Worm (Caenorhabditis elegans) whole organism, late embryonic: ENCODE data around the gene C46C2.5.
A peak's percentile ranks its signal among the peaks of the same experiment; 100 is the strongest.

Experiments used
- C38D4.7 ChIP-seq: fragments of 200-800 bp; sonication (Bioruptor generic); optimal IDR thresholded peaks from 2 replicates; lab custom pipeline; 2018; ENCODE audit warnings: mild to moderate bottlenecking, missing genetic modification characterization, moderate library complexity, missing compliant biosample characterization
- K02D7.2 ChIP-seq: sonication (generic microtip); optimal IDR thresholded peaks from 2 replicates; lab custom pipeline; 2017; ENCODE audit warnings: mild to moderate bottlenecking, missing genetic modification characterization, missing compliant biosample characterization
- K09A11.1 ChIP-seq: sonication (generic microtip); optimal IDR thresholded peaks from 2 replicates; lab custom pipeline; 2017; ENCODE audit warnings: antibody characterized with exemption, mild to moderate bottlenecking, missing genetic modification characterization, missing compliant biosample characterization; ENCODE audit not compliant: insufficient read depth
- T23F11.4 ChIP-seq: fragments of 200-800 bp; sonication (Bioruptor generic); optimal IDR thresholded peaks from 2 replicates; lab custom pipeline; 2018; ENCODE audit warnings: mild to moderate bottlenecking, missing genetic modification characterization, missing compliant biosample characterization
- ahr-1 ChIP-seq: sonication (generic microtip); optimal IDR thresholded peaks from 2 replicates; lab custom pipeline; 2016; ENCODE audit warnings: missing genetic modification characterization, missing compliant biosample characterization
- ama-1 ChIP-seq: fragments of 150-350 bp; optimal IDR thresholded peaks from 2 replicates; lab custom pipeline; 2014
- ceh-14 ChIP-seq: sonication (generic microtip); optimal IDR thresholded peaks from 2 replicates; lab custom pipeline; 2016; ENCODE audit warnings: missing genotype, missing genetic modification characterization, missing compliant biosample characterization
- ceh-19 ChIP-seq: fragments of 200-800 bp; sonication (Bioruptor generic); optimal IDR thresholded peaks from 2 replicates; lab custom pipeline; 2018; ENCODE audit warnings: mild to moderate bottlenecking, missing genetic modification characterization, missing compliant biosample characterization
- ceh-22 ChIP-seq: sonication (generic microtip); optimal IDR thresholded peaks from 2 replicates; lab custom pipeline; 2017; ENCODE audit warnings: missing biosample characterization, missing genetic modification characterization
- ceh-31 ChIP-seq: sonication (generic microtip); optimal IDR thresholded peaks from 2 replicates; lab custom pipeline; 2016; ENCODE audit warnings: missing genetic modification characterization, missing compliant biosample characterization
- ceh-45 ChIP-seq: fragments of 200-800 bp; sonication (Bioruptor generic); IDR thresholded peaks from 2 replicates; pipeline ENCODE4 v1.3.6; 2022; ENCODE audit warnings: missing genetic modification reagents, missing genetic modification characterization, missing compliant biosample characterization
- ceh-48 ChIP-seq: sonication (generic microtip); optimal IDR thresholded peaks from 2 replicates; lab custom pipeline; 2016; ENCODE audit warnings: missing genetic modification characterization, inconsistent platforms, missing compliant biosample characterization
- ceh-9 ChIP-seq: sonication (generic microtip); optimal IDR thresholded peaks from 2 replicates; lab custom pipeline; 2016; ENCODE audit warnings: mild to moderate bottlenecking, missing genetic modification characterization, inconsistent platforms, missing compliant biosample characterization
- che-1 ChIP-seq: sonication (generic microtip); optimal IDR thresholded peaks from 2 replicates; lab custom pipeline; 2016; ENCODE audit warnings: mild to moderate bottlenecking, missing genetic modification characterization, missing compliant biosample characterization
- dmd-4 ChIP-seq: sonication (generic microtip); optimal IDR thresholded peaks from 2 replicates; lab custom pipeline; 2016; ENCODE audit warnings: borderline replicate concordance, missing genetic modification characterization, missing compliant biosample characterization
- dve-1 ChIP-seq: sonication (generic microtip); optimal IDR thresholded peaks from 2 replicates; lab custom pipeline; 2017; ENCODE audit warnings: antibody characterized with exemption, mild to moderate bottlenecking, missing genetic modification characterization, missing compliant biosample characterization
- elt-2 ChIP-seq: sonication (generic microtip); optimal IDR thresholded peaks from 2 replicates; lab custom pipeline; 2016; ENCODE audit warnings: missing genetic modification reagents, missing genetic modification characterization, missing compliant biosample characterization
- elt-4 ChIP-seq: sonication (generic microtip); optimal IDR thresholded peaks from 2 replicates; lab custom pipeline; 2016; ENCODE audit warnings: missing genetic modification characterization, missing compliant biosample characterization
- ets-4 ChIP-seq: sonication (generic microtip); optimal IDR thresholded peaks from 2 replicates; lab custom pipeline; 2016; ENCODE audit warnings: missing genetic modification characterization, missing compliant biosample characterization
- eyg-1 ChIP-seq: sonication (generic microtip); optimal IDR thresholded peaks from 2 replicates; lab custom pipeline; 2016; ENCODE audit warnings: missing genotype, missing genetic modification characterization, missing compliant biosample characterization
- fkh-10 ChIP-seq: fragments of 150-350 bp; optimal IDR thresholded peaks from 2 replicates; lab custom pipeline; 2014; ENCODE audit warnings: missing biosample characterization, missing genetic modification reagents, missing genetic modification characterization
- fkh-6 ChIP-seq: sonication (generic microtip); optimal IDR thresholded peaks from 2 replicates; lab custom pipeline; 2016; ENCODE audit warnings: missing genetic modification characterization, missing compliant biosample characterization
- hlh-13 ChIP-seq: fragments of 200-800 bp; sonication (Bioruptor generic); optimal IDR thresholded peaks from 2 replicates; lab custom pipeline; 2018; ENCODE audit warnings: mild to moderate bottlenecking, missing genetic modification characterization, missing compliant biosample characterization
- hlh-15 ChIP-seq: sonication (generic microtip); optimal IDR thresholded peaks from 2 replicates; lab custom pipeline; 2016; ENCODE audit warnings: missing genetic modification characterization, missing compliant biosample characterization
- hlh-30 ChIP-seq: sonication (generic microtip); optimal IDR thresholded peaks from 2 replicates; lab custom pipeline; 2017; ENCODE audit warnings: antibody characterized with exemption, missing genetic modification characterization, missing compliant biosample characterization; ENCODE audit not compliant: insufficient read depth
- lim-6 ChIP-seq: sonication (generic microtip); optimal IDR thresholded peaks from 2 replicates; lab custom pipeline; 2016; ENCODE audit warnings: missing genetic modification characterization, missing compliant biosample characterization
- mec-3 ChIP-seq: sonication (generic microtip); optimal IDR thresholded peaks from 2 replicates; lab custom pipeline; 2016; ENCODE audit warnings: borderline replicate concordance, missing genetic modification characterization, missing compliant biosample characterization
- nfya-1 ChIP-seq: sonication (generic microtip); optimal IDR thresholded peaks from 2 replicates; lab custom pipeline; 2017; ENCODE audit warnings: missing genetic modification characterization, mild to moderate bottlenecking, missing compliant biosample characterization, antibody characterized with exemption, moderate library complexity
- nhr-11 ChIP-seq: fragments of 150-350 bp; optimal IDR thresholded peaks from 2 replicates; lab custom pipeline; 2014; ENCODE audit warnings: missing biosample characterization, missing genetic modification characterization
- nhr-232 ChIP-seq: sonication (generic microtip); optimal IDR thresholded peaks from 2 replicates; lab custom pipeline; 2016; ENCODE audit warnings: missing genetic modification characterization, missing compliant biosample characterization
- npax-4 ChIP-seq: sonication (generic microtip); optimal IDR thresholded peaks from 2 replicates; lab custom pipeline; 2016; ENCODE audit warnings: missing genetic modification characterization, missing compliant biosample characterization
- pag-3 ChIP-seq: sonication (generic microtip); optimal IDR thresholded peaks from 2 replicates; lab custom pipeline; 2016; ENCODE audit warnings: missing compliant biosample characterization, missing genetic modification characterization, borderline replicate concordance
- pat-9 ChIP-seq: fragments of 200-800 bp; sonication (Bioruptor generic); optimal IDR thresholded peaks from 2 replicates; lab custom pipeline; 2018; ENCODE audit warnings: mild to moderate bottlenecking, missing genetic modification characterization, moderate library complexity, missing compliant biosample characterization
- pax-1 ChIP-seq: fragments of 150-350 bp; optimal IDR thresholded peaks from 2 replicates; lab custom pipeline; 2014; ENCODE audit warnings: missing biosample characterization, missing genetic modification characterization
- pha-2 ChIP-seq: sonication (generic microtip); optimal IDR thresholded peaks from 2 replicates; lab custom pipeline; 2017; ENCODE audit warnings: mild to moderate bottlenecking, missing genetic modification characterization, missing compliant biosample characterization
- pha-4 ChIP-seq: fragments of 150-350 bp; optimal IDR thresholded peaks from 2 replicates; lab custom pipeline; 2018; ENCODE audit warnings: missing biosample characterization, missing genetic modification reagents, missing genetic modification characterization
- pqm-1 ChIP-seq: sonication (generic microtip); optimal IDR thresholded peaks from 2 replicates; lab custom pipeline; 2016; ENCODE audit warnings: missing genetic modification characterization, missing compliant biosample characterization
- pros-1 ChIP-seq: fragments of 150-350 bp; optimal IDR thresholded peaks from 2 replicates; lab custom pipeline; 2014; ENCODE audit warnings: missing biosample characterization, missing genetic modification reagents, missing genetic modification characterization
- sdc-2 ChIP-seq: sonication (generic microtip); optimal IDR thresholded peaks from 2 replicates; lab custom pipeline; 2016; ENCODE audit warnings: missing genotype, missing genetic modification characterization, missing compliant biosample characterization
- sox-4 ChIP-seq: sonication (generic microtip); optimal IDR thresholded peaks from 2 replicates; lab custom pipeline; 2017; ENCODE audit warnings: mild to moderate bottlenecking, missing genetic modification characterization, inconsistent platforms, missing compliant biosample characterization
- tbx-2 ChIP-seq: sonication (generic microtip); optimal IDR thresholded peaks from 2 replicates; lab custom pipeline; 2016; ENCODE audit warnings: missing genetic modification characterization, missing compliant biosample characterization
- tbx-7 ChIP-seq: sonication (generic microtip); optimal IDR thresholded peaks from 2 replicates; lab custom pipeline; 2016; ENCODE audit warnings: missing genotype, missing genetic modification characterization, missing compliant biosample characterization
- ttx-3 ChIP-seq: sonication (generic microtip); optimal IDR thresholded peaks from 2 replicates; lab custom pipeline; 2016; ENCODE audit warnings: missing genetic modification reagents, missing genetic modification characterization, missing compliant biosample characterization
- unc-55 ChIP-seq: sonication (generic microtip); optimal IDR thresholded peaks from 2 replicates; lab custom pipeline; 2017; ENCODE audit warnings: missing biosample characterization, missing genetic modification reagents, missing genetic modification characterization
- unc-86 ChIP-seq: sonication (generic microtip); optimal IDR thresholded peaks from 2 replicates; lab custom pipeline; 2016; ENCODE audit warnings: missing genetic modification characterization, missing compliant biosample characterization
- zip-5 ChIP-seq: sonication (generic microtip); optimal IDR thresholded peaks from 2 replicates; lab custom pipeline; 2016; ENCODE audit warnings: missing genetic modification characterization, missing compliant biosample characterization
- ztf-16 ChIP-seq: sonication (generic microtip); optimal IDR thresholded peaks from 2 replicates; lab custom pipeline; 2017; ENCODE audit warnings: missing genetic modification characterization, missing compliant biosample characterization

The C46C2.5 gene

ce11 chrIV:9199148-9199938 is 6.9 kb upstream of the C46C2.5 start:
- TF ChIP-seq ceh-19, result no peak
- peak; percentile 64 for TF ChIP-seq elt-2 (tag; lab: Kevin White, UChicago)

DNA sequence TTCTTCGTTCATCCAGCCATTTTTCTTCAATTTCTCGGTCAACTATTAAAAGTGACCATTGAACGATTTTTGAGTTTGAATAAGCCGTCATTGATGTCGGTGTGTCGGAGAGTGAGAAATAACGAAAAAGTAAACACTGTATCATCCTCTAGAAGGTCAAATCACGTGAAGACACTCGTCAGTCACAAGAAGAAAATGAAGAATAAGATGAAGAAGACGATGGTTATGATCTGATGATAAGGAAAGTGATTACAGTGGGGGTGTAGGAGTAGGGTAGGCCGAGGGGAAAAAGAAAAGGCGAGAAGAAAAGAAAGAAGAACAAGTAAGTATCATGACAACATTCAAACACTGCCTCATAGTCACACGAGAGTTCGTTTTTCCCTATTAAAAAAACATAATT is 5.7 kb upstream of the C46C2.5 start:
- TF ChIP-seq ztf-16 (tag; lab: Kevin White, UChicago) (no peak), hlh-30 (tag; lab: Kevin White, UChicago) (peak; percentile 53), mec-3 (tag; lab: Kevin White, UChicago) (no peak), ceh-9 (tag; lab: Kevin White, UChicago) (no peak), K09A11.1 (tag; lab: Kevin White, UChicago) (no peak), elt-2 (tag; lab: Kevin White, UChicago) (peak; percentile 38), ceh-31 (tag; lab: Kevin White, UChicago) (no peak), pax-1 (no peak), ama-1 (lab: Kevin White, UChicago) (no peak)

DNA sequence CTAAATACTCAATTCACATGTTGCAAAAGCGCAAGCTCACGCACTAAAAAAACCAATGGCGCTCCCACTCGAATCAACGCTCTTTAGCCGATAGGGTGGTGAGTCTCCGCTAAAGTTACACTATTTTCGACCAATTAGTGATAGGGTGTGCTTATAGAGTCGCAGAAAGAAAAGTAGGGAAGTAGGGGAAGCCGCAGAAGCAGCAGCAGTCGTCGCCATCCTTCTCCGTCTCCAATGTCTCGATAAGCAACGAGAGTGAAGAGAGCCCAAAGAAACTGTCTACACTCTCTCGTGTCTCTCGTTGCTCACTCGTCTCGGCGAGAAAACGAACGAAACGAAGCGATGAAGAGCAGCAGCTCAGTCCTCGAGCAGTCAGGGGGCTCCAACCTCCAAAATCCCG is 4.3 kb upstream of the C46C2.5 start:
- TF ChIP-seq ceh-48 (tag; lab: Kevin White, UChicago) (no peak), pqm-1 (no peak), ceh-9 (tag; lab: Kevin White, UChicago) (no peak), ceh-22 (tag; lab: Kevin White, UChicago) (no peak), ceh-45 (GFP tag; lab: Robert Waterston, UW) (no peak), ttx-3 (tag; lab: Kevin White, UChicago) (no peak), hlh-15 (tag; lab: Kevin White, UChicago) (no peak), fkh-10 (no peak), pha-2 (tag; lab: Kevin White, UChicago) (no peak), pha-4 (no peak), dmd-4 (tag; lab: Kevin White, UChicago) (no peak), npax-4 (no peak), ets-4 (no peak), hlh-13 (GFP tag; lab: Kevin White, UChicago) (no peak), T23F11.4 (no peak), ceh-31 (tag; lab: Kevin White, UChicago) (peak; percentile 51), che-1 (tag; lab: Kevin White, UChicago) (no peak), tbx-2 (peak; percentile 34), K02D7.2 (tag; lab: Kevin White, UChicago) (no peak), hlh-30 (tag; lab: Kevin White, UChicago) (peak; percentile 12), C38D4.7 (GFP tag; lab: Kevin White, UChicago) (no peak), sdc-2 (peak; percentile 11), unc-86 (tag; lab: Kevin White, UChicago) (no peak), sox-4 (tag; lab: Kevin White, UChicago) (no peak), ceh-14 (tag; lab: Kevin White, UChicago) (peak; percentile 34), nhr-232 (tag; lab: Kevin White, UChicago) (no peak), fkh-6 (tag; lab: Kevin White, UChicago) (no peak), nfya-1 (tag; lab: Kevin White, UChicago) (peak; percentile 94), eyg-1 (tag; lab: Kevin White, UChicago) (no peak), pros-1 (tag; lab: Kevin White, UChicago) (peak; percentile 64), ahr-1 (tag; lab: Kevin White, UChicago) (no peak), lim-6 (tag; lab: Kevin White, UChicago) (no peak), pag-3 (tag; lab: Kevin White, UChicago) (no peak), elt-2 (tag; lab: Kevin White, UChicago) (peak; percentile 7), zip-5 (tag; lab: Kevin White, UChicago) (no peak), unc-55 (no peak), pat-9 (tag; lab: Kevin White, UChicago) (no peak), elt-4 (no peak), ama-1 (lab: Kevin White, UChicago) (no peak), nhr-11 (tag; lab: Kevin White, UChicago) (no peak), dve-1 (tag; lab: Kevin White, UChicago) (no peak), tbx-7 (tag; lab: Kevin White, UChicago) (no peak), ztf-16 (tag; lab: Kevin White, UChicago) (no peak), pax-1 (no peak)
